Worm (Caenorhabditis elegans): ENCODE results near the gene nemp-1.

- TF ChIP-seq snpc-3.4 (tag; optimal IDR thresholded peaks at IDR 0.05), result no peak
- TF ChIP-seq F33H1.4 (GFP tag; IDR thresholded peaks at IDR 0.05), result no peak
- TF ChIP-seq chd-7 (tag; optimal IDR thresholded peaks at IDR 0.05), result no peak
- no peak for TF ChIP-seq snpc-4 (GFP tag; optimal IDR thresholded peaks at IDR 0.05)
- TF ChIP-seq snpc-4 (tag; optimal IDR thresholded peaks at IDR 0.05), result no peak
- TF ChIP-seq ceh-100 (GFP tag; IDR thresholded peaks at IDR 0.05), result no peak
- TF ChIP-seq atf-7 (tag; optimal IDR thresholded peaks at IDR 0.05), result no peak
- TF ChIP-seq Y67H2A.10 (GFP tag; conservative IDR thresholded peaks at IDR 0.05), result no peak
- TF ChIP-seq snpc-1.3 (tag; optimal IDR thresholded peaks at IDR 0.05; ENCODE audit: insufficient read depth), result no peak
- TF ChIP-seq ama-1 (optimal IDR thresholded peaks at IDR 0.05), result no peak
- TF ChIP-seq ama-1 (GFP tag; optimal IDR thresholded peaks at IDR 0.05), result no peak
- TF ChIP-seq bed-1 (GFP tag; IDR thresholded peaks at IDR 0.05), result no peak
- no peak for TF ChIP-seq snpc-1.1 (tag; optimal IDR thresholded peaks at IDR 0.05; ENCODE audit: insufficient read depth)
- TF ChIP-seq hlh-26 (GFP tag; conservative IDR thresholded peaks at IDR 0.05), result no peak
- no peak for TF ChIP-seq Y95B8A.8 (GFP tag; IDR thresholded peaks at IDR 0.05)
- TF ChIP-seq sea-2 (GFP tag; IDR thresholded peaks at IDR 0.05), result no peak
These were observed 36.9 kb downstream of the nemp-1 start for ce11 chrIII:509045-509444.

Data from whole organism, young adult.